Worm (Caenorhabditis elegans) whole organism, midembryonic: ENCODE results near the gene cdc-14.

ENCODE experiments used
- T22C8.4 ChIP-seq: fragments of 200-800 bp; sonication (Bioruptor generic); IDR thresholded peaks from 2 replicates; pipeline ENCODE4 v1.3.6; 2022; ENCODE audit warnings: missing genetic modification characterization, missing compliant biosample characterization
- flt-1 ChIP-seq: fragments of 200-800 bp; sonication (Bioruptor generic); IDR thresholded peaks from 2 replicates; pipeline ENCODE4 v1.3.6; 2022; ENCODE audit warnings: missing genetic modification characterization, missing compliant biosample characterization
- med-1 ChIP-seq: sonication (generic microtip); optimal IDR thresholded peaks from 2 replicates; lab custom pipeline; 2017; ENCODE audit warnings: missing genetic modification characterization, mild to moderate bottlenecking, missing compliant biosample characterization, antibody characterized with exemption, missing genetic modification reagents; ENCODE audit not compliant: insufficient read depth
- ztf-23 ChIP-seq: fragments of 200-800 bp; sonication (Bioruptor generic); IDR thresholded peaks from 2 replicates; pipeline ENCODE4 v1.3.6; 2022; ENCODE audit warnings: missing genetic modification reagents, missing genetic modification characterization, missing compliant biosample characterization
- ztf-29 ChIP-seq: fragments of 200-800 bp; sonication (Bioruptor generic); IDR thresholded peaks from 2 replicates; pipeline ENCODE4 v1.3.6; 2022; ENCODE audit warnings: missing genetic modification reagents, missing genetic modification characterization, missing compliant biosample characterization

ce11 chrII:5572082-5572746, 21.0 kb downstream of the cdc-14 start:
- TF ChIP-seq med-1 (GFP tag; lab: Kevin White, UChicago) (no peak), ztf-23 (no peak), ztf-29 (GFP tag; lab: Robert Waterston, UW) (no peak), flt-1 (no peak), T22C8.4 (no peak)
